Fruit fly (Drosophila melanogaster) whole organism, embryonic: ENCODE measurements around the gene Taf11.

ENCODE experiments used
- Aef1 ChIP-seq: fragments of 200-800 bp; sonication (Bioruptor generic); IDR thresholded peaks from 3 replicates; pipeline ENCODE4 v1.3.6; 2022; ENCODE audit warnings: missing biosample characterization, missing genetic modification characterization
- Atf3 ChIP-seq: fragments of 200-800 bp; sonication (Bioruptor generic); optimal IDR thresholded peaks from 3 replicates; lab custom pipeline; 2016; ENCODE audit warnings: missing biosample characterization, missing genetic modification characterization
- CG10267 ChIP-seq: fragments of 200-800 bp; sonication (Bioruptor generic); optimal IDR thresholded peaks from 2 replicates; lab custom pipeline; 2018; ENCODE audit warnings: missing biosample characterization, mild to moderate bottlenecking, missing genetic modification characterization, moderate library complexity
- CG10654 ChIP-seq: fragments of 200-800 bp; sonication (Bioruptor generic); optimal IDR thresholded peaks from 2 replicates; lab custom pipeline; 2016; ENCODE audit warnings: missing biosample characterization, missing genetic modification characterization
- CG11723 ChIP-seq: fragments of 200-800 bp; sonication (Bioruptor generic); optimal IDR thresholded peaks from 2 replicates; lab custom pipeline; 2017; ENCODE audit warnings: missing biosample characterization, mild to moderate bottlenecking, missing genetic modification characterization
- CG12236 ChIP-seq: fragments of 200-800 bp; sonication (Bioruptor generic); optimal IDR thresholded peaks from 2 replicates; lab custom pipeline; 2016; ENCODE audit warnings: missing biosample characterization, missing genetic modification characterization
- CG1647 ChIP-seq: fragments of 200-800 bp; sonication (Bioruptor generic); optimal IDR thresholded peaks from 3 replicates; lab custom pipeline; 2016; ENCODE audit warnings: missing biosample characterization, missing genetic modification characterization
- CG16779 ChIP-seq: fragments of 200-800 bp; sonication (Bioruptor generic); IDR thresholded peaks from 2 replicates; pipeline ENCODE4 v1.3.6; 2022; ENCODE audit warnings: missing biosample characterization, missing genetic modification characterization
- CG18476 ChIP-seq: fragments of 200-800 bp; sonication (Bioruptor generic); optimal IDR thresholded peaks from 2 replicates; lab custom pipeline; 2016; ENCODE audit warnings: missing biosample characterization, mild to moderate bottlenecking, missing genetic modification characterization
- CG2202 ChIP-seq: fragments of 200-800 bp; sonication (Bioruptor generic); optimal IDR thresholded peaks from 2 replicates; lab custom pipeline; 2018; ENCODE audit warnings: missing biosample characterization, mild to moderate bottlenecking, missing genetic modification characterization
- CG34224 ChIP-seq: fragments of 200-800 bp; sonication (Bioruptor generic); IDR thresholded peaks from 3 replicates; pipeline ENCODE4 v1.3.6; 2022; ENCODE audit warnings: missing biosample characterization, missing genetic modification characterization; ENCODE audit not compliant: partially characterized antibody
- CG34376 ChIP-seq: fragments of 200-800 bp; sonication (Bioruptor generic); optimal IDR thresholded peaks from 2 replicates; lab custom pipeline; 2018; ENCODE audit warnings: missing biosample characterization, mild to moderate bottlenecking, missing genetic modification characterization
- CG43689 ChIP-seq: fragments of 200-800 bp; sonication (Bioruptor generic); IDR thresholded peaks from 2 replicates; pipeline ENCODE4 v1.3.6; 2022; ENCODE audit warnings: missing biosample characterization, missing genetic modification characterization
- CG4707 ChIP-seq: fragments of 200-800 bp; sonication (Bioruptor generic); optimal IDR thresholded peaks from 2 replicates; lab custom pipeline; 2018; ENCODE audit warnings: missing biosample characterization, mild to moderate bottlenecking, missing genetic modification characterization, moderate library complexity
- CG9817 ChIP-seq: fragments of 200-800 bp; sonication (Bioruptor generic); optimal IDR thresholded peaks from 2 replicates; lab custom pipeline; 2018; ENCODE audit warnings: missing biosample characterization, mild to moderate bottlenecking, missing genetic modification characterization, moderate library complexity
- Dll ChIP-seq: fragments of 200-800 bp; sonication (Bioruptor generic); IDR thresholded peaks from 4 replicates; pipeline ENCODE4 v1.3.6; 2022; ENCODE audit warnings: missing biosample characterization, missing genetic modification characterization; ENCODE audit not compliant: partially characterized antibody
- Lim3 ChIP-seq: fragments of 200-800 bp; sonication (Bioruptor generic); IDR thresholded peaks from 2 replicates; pipeline ENCODE4 v1.3.6; 2022; ENCODE audit warnings: missing biosample characterization, missing genetic modification characterization
- Nf-YB ChIP-seq: fragments of 200-800 bp; sonication (Bioruptor generic); optimal IDR thresholded peaks from 3 replicates; lab custom pipeline; 2019; ENCODE audit warnings: missing biosample characterization, mild to moderate bottlenecking, missing genetic modification characterization, moderate library complexity
- NfI ChIP-seq: fragments of 200-800 bp; sonication (Bioruptor generic); optimal IDR thresholded peaks from 3 replicates; lab custom pipeline; 2018; ENCODE audit warnings: missing biosample characterization, mild to moderate bottlenecking, missing genetic modification characterization, moderate library complexity
- Opbp ChIP-seq: fragments of 200-800 bp; sonication (Bioruptor generic); IDR thresholded peaks from 3 replicates; pipeline ENCODE4 v1.3.6; 2022; ENCODE audit warnings: missing biosample characterization, missing genetic modification characterization; ENCODE audit not compliant: partially characterized antibody
- Ravus ChIP-seq: fragments of 200-800 bp; sonication (Bioruptor generic); IDR thresholded peaks from 2 replicates; pipeline ENCODE4 v1.3.6; 2022; ENCODE audit warnings: missing biosample characterization, missing genetic modification characterization
- Scr ChIP-seq: fragments of 200-800 bp; sonication (Bioruptor generic); IDR thresholded peaks from 2 replicates; pipeline ENCODE4 v1.3.6; 2022; ENCODE audit warnings: missing biosample characterization, missing genetic modification characterization; ENCODE audit not compliant: partially characterized antibody
- TFAM ChIP-seq: fragments of 200-800 bp; sonication (Bioruptor generic); optimal IDR thresholded peaks from 2 replicates; lab custom pipeline; 2017; ENCODE audit warnings: missing biosample characterization, missing genetic modification characterization, inconsistent platforms
- Xbp1 ChIP-seq: fragments of 200-800 bp; sonication (Bioruptor generic); optimal IDR thresholded peaks from 3 replicates; lab custom pipeline; 2016; ENCODE audit warnings: missing biosample characterization, mild to moderate bottlenecking, missing genetic modification characterization
- ab ChIP-seq: fragments of 200-800 bp; sonication (Bioruptor generic); optimal IDR thresholded peaks from 2 replicates; lab custom pipeline; 2016; ENCODE audit warnings: missing biosample characterization, missing genetic modification characterization
- ato ChIP-seq: fragments of 200-800 bp; sonication (Bioruptor generic); IDR thresholded peaks from 2 replicates; pipeline ENCODE4 v1.3.6; 2022; ENCODE audit warnings: missing biosample characterization, missing genetic modification characterization; ENCODE audit not compliant: partially characterized antibody
- bcd ChIP-seq: fragments of 200-800 bp; sonication (Bioruptor generic); optimal IDR thresholded peaks from 2 replicates; lab custom pipeline; 2017; ENCODE audit warnings: missing biosample characterization, mild to moderate bottlenecking, missing genetic modification characterization
- caup ChIP-seq: fragments of 200-800 bp; sonication (Bioruptor generic); optimal IDR thresholded peaks from 3 replicates; lab custom pipeline; 2017; ENCODE audit warnings: missing biosample characterization, mild to moderate bottlenecking, missing genetic modification characterization, moderate library complexity; ENCODE audit not compliant: severe bottlenecking
- gem ChIP-seq: fragments of 200-800 bp; sonication (Bioruptor generic); optimal IDR thresholded peaks from 2 replicates; lab custom pipeline; 2019; ENCODE audit warnings: missing biosample characterization, mild to moderate bottlenecking, missing genetic modification characterization, moderate library complexity
- gro ChIP-seq: fragments of 200-800 bp; sonication (Bioruptor generic); optimal IDR thresholded peaks from 2 replicates; lab custom pipeline; 2016; ENCODE audit warnings: missing biosample characterization, missing genetic modification characterization
- gsb ChIP-seq: fragments of 200-800 bp; sonication (Bioruptor generic); IDR thresholded peaks from 2 replicates; pipeline ENCODE4 v1.3.6; 2022; ENCODE audit warnings: missing biosample characterization, missing genetic modification characterization
- gsb-n ChIP-seq: fragments of 200-800 bp; sonication (Bioruptor generic); optimal IDR thresholded peaks from 3 replicates; lab custom pipeline; 2018; ENCODE audit warnings: missing biosample characterization, mild to moderate bottlenecking, missing genetic modification characterization
- hb ChIP-seq: fragments of 200-800 bp; sonication (Bioruptor generic); IDR thresholded peaks from 3 replicates; pipeline ENCODE4 v1.3.6; 2022; ENCODE audit warnings: missing biosample characterization, missing genetic modification characterization; ENCODE audit not compliant: partially characterized antibody
- insv ChIP-seq, 2 experiments: fragments of 200-800 bp; sonication (Bioruptor generic); optimal IDR thresholded peaks; 3 replicates each; lab custom pipeline; 2016 to 2018; ENCODE audit warnings: missing biosample characterization in 2 of 2, missing genetic modification characterization in 2 of 2
- ken ChIP-seq: fragments of 200-800 bp; sonication (Bioruptor generic); IDR thresholded peaks from 3 replicates; pipeline ENCODE4 v1.3.6; 2022; ENCODE audit warnings: missing biosample characterization, missing genetic modification characterization
- nerfin-2 ChIP-seq: fragments of 200-800 bp; sonication (Bioruptor generic); IDR thresholded peaks from 2 replicates; pipeline ENCODE4 v1.3.6; 2022; ENCODE audit warnings: missing biosample characterization, missing genetic modification characterization; ENCODE audit not compliant: partially characterized antibody
- oc ChIP-seq: fragments of 200-800 bp; sonication (Bioruptor generic); optimal IDR thresholded peaks from 2 replicates; lab custom pipeline; 2018; ENCODE audit warnings: missing biosample characterization, mild to moderate bottlenecking, missing genetic modification characterization, moderate library complexity
- repo ChIP-seq: fragments of 200-800 bp; sonication (Bioruptor generic); optimal IDR thresholded peaks from 2 replicates; lab custom pipeline; 2016; ENCODE audit warnings: missing biosample characterization, missing genetic modification characterization
- rib ChIP-seq: fragments of 200-800 bp; sonication (Bioruptor generic); IDR thresholded peaks from 2 replicates; pipeline ENCODE4 v1.3.6; 2022; ENCODE audit warnings: missing biosample characterization, missing genetic modification characterization
- row ChIP-seq: fragments of 200-800 bp; sonication (Bioruptor generic); IDR thresholded peaks from 3 replicates; pipeline ENCODE4 v1.3.6; 2022; ENCODE audit warnings: missing biosample characterization, missing genetic modification characterization
- sisA ChIP-seq: fragments of 200-800 bp; sonication (Bioruptor generic); IDR thresholded peaks from 2 replicates; pipeline ENCODE4 v1.3.6; 2022; ENCODE audit warnings: missing biosample characterization, missing genetic modification characterization
- tin ChIP-seq: fragments of 200-800 bp; sonication (Bioruptor generic); optimal IDR thresholded peaks from 3 replicates; lab custom pipeline; 2016; ENCODE audit warnings: missing biosample characterization, missing genetic modification characterization
- toy ChIP-seq: fragments of 200-800 bp; sonication (Bioruptor generic); IDR thresholded peaks from 2 replicates; pipeline ENCODE4 v1.3.6; 2022; ENCODE audit warnings: missing biosample characterization, missing genetic modification characterization
- trem ChIP-seq: fragments of 200-800 bp; optimal IDR thresholded peaks from 3 replicates; lab custom pipeline; 2019; ENCODE audit warnings: missing biosample characterization, mild to moderate bottlenecking, missing genetic modification characterization, moderate library complexity
- vnd ChIP-seq: fragments of 200-800 bp; sonication (Bioruptor generic); IDR thresholded peaks from 3 replicates; pipeline ENCODE4 v1.3.6; 2022; ENCODE audit warnings: missing biosample characterization, missing genetic modification characterization; ENCODE audit not compliant: partially characterized antibody
- wor ChIP-seq: fragments of 200-800 bp; sonication (Bioruptor generic); IDR thresholded peaks from 2 replicates; pipeline ENCODE4 v1.3.6; 2022; ENCODE audit warnings: missing biosample characterization, missing genetic modification characterization
- zfh2 ChIP-seq: fragments of 200-800 bp; sonication (Bioruptor generic); optimal IDR thresholded peaks from 2 replicates; lab custom pipeline; 2016; ENCODE audit warnings: missing biosample characterization, missing genetic modification characterization

Gene Taf11

DNA sequence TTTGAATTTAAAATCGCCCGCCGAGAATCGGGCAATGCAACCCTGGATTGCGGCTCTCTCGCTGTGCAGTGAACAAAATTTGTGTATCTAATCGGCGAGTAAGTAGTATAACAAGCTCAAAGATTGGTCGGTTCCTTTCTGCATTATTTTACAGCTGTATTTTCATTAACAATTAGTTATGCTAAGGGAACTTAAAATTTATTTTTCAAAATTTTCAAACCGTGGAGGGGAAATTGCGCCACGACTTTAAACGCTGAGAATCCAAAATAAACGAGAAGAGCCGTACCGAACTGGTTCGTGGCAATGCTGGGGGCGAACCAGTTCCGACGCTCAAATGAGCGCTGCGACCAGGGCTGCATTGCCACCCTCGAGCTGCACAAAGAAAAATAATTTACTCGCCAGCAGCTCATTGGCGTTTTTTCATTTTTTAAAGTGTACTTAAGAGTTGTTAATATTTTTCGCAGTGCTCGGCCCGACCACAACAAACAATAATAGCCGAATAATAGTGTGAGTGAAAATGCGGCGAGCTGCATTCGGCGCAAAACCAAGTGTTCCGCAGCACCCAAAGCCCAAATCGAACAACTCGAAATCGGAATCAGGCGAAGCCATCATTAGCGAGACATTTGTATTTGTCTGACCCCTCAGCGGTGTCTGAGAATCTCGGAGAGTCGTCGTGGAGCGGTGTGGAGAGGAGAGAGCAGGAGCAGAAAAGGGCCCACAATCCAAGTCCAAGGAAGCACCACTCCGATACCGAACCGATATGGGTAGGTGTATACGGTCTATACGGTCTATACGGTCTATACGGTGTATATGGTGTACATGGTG lies 4.9 kb downstream of the Taf11 start, which contains the start of gene zf30C (continued):
- TF ChIP-seq CG34376 (GFP tag; lab: Kevin White, UChicago) (peak; percentile 28), oc (peak; percentile 42), vnd (GFP tag; lab: Robert Waterston, UW) (peak; percentile 57), CG2202 (tag; lab: Kevin White, UChicago) (peak; percentile 41), CG1647 (GFP tag; lab: Kevin White, UChicago) (peak; percentile 77), Atf3 (GFP tag; lab: Kevin White, UChicago) (peak; percentile 84), CG43689 (GFP tag; lab: Robert Waterston, UW) (peak; percentile 43; the same call in 1 of the 2 replicates), Xbp1 (GFP tag; lab: Kevin White, UChicago) (peak; percentile 94), insv (GFP tag; optimal IDR thresholded peaks at IDR 0.05; lab: Kevin White, UChicago) (peak in 1 of 2 experiments; percentile 56), CG18476 (GFP tag; lab: Kevin White, UChicago) (peak; percentile 47), bcd (peak; percentile 82), wor (GFP tag; lab: Robert Waterston, UW) (peak; percentile 54; the same call in 1 of the 2 replicates), Opbp (GFP tag; lab: Robert Waterston, UW) (peak; percentile 75), trem (peak; percentile 62), CG11723 (GFP tag; lab: Kevin White, UChicago) (peak; percentile 78), ato (GFP tag; lab: Robert Waterston, UW) (no peak; the same call in 1 of the 2 replicates), TFAM (no peak), zfh2 (GFP tag; lab: Kevin White, UChicago) (peak; percentile 95), gsb-n (tag; lab: Kevin White, UChicago) (peak; percentile 58), caup (GFP tag; lab: Kevin White, UChicago) (peak; percentile 80), rib (GFP tag; lab: Robert Waterston, UW) (peak; percentile 47), gsb (peak; percentile 70), Scr (GFP tag; lab: Robert Waterston, UW) (peak; percentile 51), hb (GFP tag; lab: Robert Waterston, UW) (no peak), ab (GFP tag; lab: Kevin White, UChicago) (peak; percentile 84), gem (tag; lab: Kevin White, UChicago) (peak; percentile 85), CG10654 (peak; percentile 72), NfI (GFP tag; lab: Kevin White, UChicago) (peak; percentile 82), CG10267 (tag; lab: Kevin White, UChicago) (peak; percentile 70), CG34224 (GFP tag; lab: Robert Waterston, UW) (0 out of 3 replicates have a peak, but pooled peaks have one; percentile 10), tin (GFP tag; lab: Kevin White, UChicago) (peak; percentile 92), nerfin-2 (GFP tag; lab: Robert Waterston, UW) (0 out of 2 replicates have a peak, but pooled peaks have one; percentile 30), Nf-YB (peak; percentile 33), Dll (GFP tag; lab: Robert Waterston, UW) (peak; percentile 25; the same call in 3 of the 4 replicates), Ravus (GFP tag; lab: Robert Waterston, UW) (peak; percentile 14; the same call in 1 of the 2 replicates), CG12236 (GFP tag; lab: Kevin White, UChicago) (peak; percentile 60), CG4707 (peak; percentile 41), row (peak; percentile 91), gro (GFP tag; lab: Kevin White, UChicago) (peak; percentile 75), Lim3 (GFP tag; lab: Robert Waterston, UW) (no peak), CG9817 (tag; lab: Kevin White, UChicago) (peak; percentile 85), ken (GFP tag; lab: Robert Waterston, UW) (peak; percentile 90), CG16779 (GFP tag; lab: Robert Waterston, UW) (peak; percentile 54), Aef1 (GFP tag; lab: Robert Waterston, UW) (peak; percentile 87), toy (GFP tag; lab: Robert Waterston, UW) (0 out of 2 replicates have a peak, but pooled peaks have one; percentile 39), repo (GFP tag; lab: Kevin White, UChicago) (peak; percentile 91), sisA (peak; percentile 92)
